Fruit fly (Drosophila melanogaster) whole organism, embryonic: Measurements from ENCODE around the gene siz.

ENCODE experiments used
- CG10321 ChIP-seq: fragments of 200-800 bp; sonication (Bioruptor generic); IDR thresholded peaks from 2 replicates; pipeline ENCODE4 v1.3.6; 2022; ENCODE audit warnings: missing biosample characterization, missing genetic modification characterization
- CG10366 ChIP-seq: fragments of 200-800 bp; sonication (Bioruptor generic); IDR thresholded peaks from 2 replicates; pipeline ENCODE4 v1.3.6; 2022; ENCODE audit warnings: missing biosample characterization, missing genetic modification characterization
- CG10431 ChIP-seq: fragments of 200-800 bp; sonication (Bioruptor generic); optimal IDR thresholded peaks from 3 replicates; lab custom pipeline; 2018; ENCODE audit warnings: missing biosample characterization, mild to moderate bottlenecking, missing genetic modification characterization
- CG12219 ChIP-seq: fragments of 200-800 bp; sonication (Bioruptor generic); optimal IDR thresholded peaks from 3 replicates; lab custom pipeline; 2018; ENCODE audit warnings: missing biosample characterization, mild to moderate bottlenecking, missing genetic modification characterization
- CG12942 ChIP-seq: fragments of 200-800 bp; sonication (Bioruptor generic); optimal IDR thresholded peaks from 3 replicates; lab custom pipeline; 2016; ENCODE audit warnings: missing biosample characterization, missing genetic modification characterization
- CG15073 ChIP-seq: fragments of 200-800 bp; sonication (Bioruptor generic); optimal IDR thresholded peaks from 2 replicates; lab custom pipeline; 2016; ENCODE audit warnings: missing biosample characterization, missing genetic modification characterization
- CG1603 ChIP-seq: fragments of 200-800 bp; sonication (Bioruptor generic); optimal IDR thresholded peaks from 2 replicates; lab custom pipeline; 2019; ENCODE audit warnings: missing biosample characterization, mild to moderate bottlenecking, missing genetic modification characterization, moderate library complexity
- CG2202 ChIP-seq: fragments of 200-800 bp; sonication (Bioruptor generic); optimal IDR thresholded peaks from 2 replicates; lab custom pipeline; 2018; ENCODE audit warnings: missing biosample characterization, mild to moderate bottlenecking, missing genetic modification characterization
- CG33557 ChIP-seq: fragments of 200-800 bp; sonication (Bioruptor generic); optimal IDR thresholded peaks from 2 replicates; lab custom pipeline; 2019; ENCODE audit warnings: missing biosample characterization, mild to moderate bottlenecking, missing genetic modification characterization, moderate library complexity
- CG34422 ChIP-seq: fragments of 200-800 bp; sonication (Bioruptor generic); IDR thresholded peaks from 3 replicates; pipeline ENCODE4 v1.3.6; 2022; ENCODE audit warnings: missing biosample characterization, missing genetic modification characterization
- CG4404 ChIP-seq: fragments of 200-800 bp; sonication (Bioruptor generic); IDR thresholded peaks from 2 replicates; pipeline ENCODE4 v1.3.6; 2022; ENCODE audit warnings: missing biosample characterization, missing genetic modification characterization
- CG4730 ChIP-seq: fragments of 200-800 bp; sonication (Bioruptor generic); IDR thresholded peaks from 2 replicates; pipeline ENCODE4 v1.3.6; 2022; ENCODE audit warnings: missing biosample characterization, missing genetic modification characterization
- CG4820 ChIP-seq: fragments of 200-800 bp; sonication (Bioruptor generic); optimal IDR thresholded peaks from 3 replicates; lab custom pipeline; 2016; ENCODE audit warnings: missing biosample characterization, missing genetic modification characterization
- CG7357 ChIP-seq: fragments of 200-800 bp; sonication (Bioruptor generic); IDR thresholded peaks from 3 replicates; pipeline ENCODE4 v1.3.6; 2022; ENCODE audit warnings: missing biosample characterization, missing genetic modification characterization
- CG8359 ChIP-seq: fragments of 200-800 bp; sonication (Bioruptor generic); optimal IDR thresholded peaks from 2 replicates; lab custom pipeline; 2017; ENCODE audit warnings: missing biosample characterization, mild to moderate bottlenecking, missing genetic modification characterization, borderline replicate concordance
- CG8478 ChIP-seq: fragments of >200 bp; optimal IDR thresholded peaks from 2 replicates; lab custom pipeline; 2018
- Dp ChIP-seq: fragments of 200-800 bp; sonication (Bioruptor generic); optimal IDR thresholded peaks from 2 replicates; lab custom pipeline; 2018; ENCODE audit warnings: missing biosample characterization, mild to moderate bottlenecking, missing genetic modification characterization, moderate library complexity
- ERR ChIP-seq: fragments of 200-800 bp; sonication (Bioruptor generic); optimal IDR thresholded peaks from 2 replicates; lab custom pipeline; 2016; ENCODE audit warnings: missing biosample characterization, missing genetic modification characterization
- H2.0 ChIP-seq: fragments of 200-800 bp; sonication (Bioruptor generic); IDR thresholded peaks from 2 replicates; pipeline ENCODE4 v1.3.6; 2022; ENCODE audit warnings: missing biosample characterization, missing genetic modification characterization
- HLHmδ ChIP-seq: fragments of 200-800 bp; sonication (Bioruptor generic); optimal IDR thresholded peaks from 2 replicates; lab custom pipeline; 2018; ENCODE audit warnings: missing biosample characterization, mild to moderate bottlenecking, missing genetic modification characterization, moderate library complexity
- Meics ChIP-seq: fragments of 200-800 bp; sonication (Bioruptor generic); optimal IDR thresholded peaks from 2 replicates; lab custom pipeline; 2017; ENCODE audit warnings: missing biosample characterization, mild to moderate bottlenecking, missing genetic modification characterization
- Neu2 ChIP-seq: fragments of 200-800 bp; sonication (Bioruptor generic); optimal IDR thresholded peaks from 3 replicates; lab custom pipeline; 2016; ENCODE audit warnings: missing biosample characterization, missing genetic modification characterization, borderline replicate concordance
- PHDP ChIP-seq: fragments of 200-800 bp; sonication (Bioruptor generic); optimal IDR thresholded peaks from 3 replicates; lab custom pipeline; 2018; ENCODE audit warnings: missing biosample characterization, mild to moderate bottlenecking, missing genetic modification characterization, moderate library complexity
- Trl ChIP-seq, 3 experiments: fragments of >200 bp in 2 of 3; fragments of 200-800 bp in 1 of 3; sonication (Bioruptor generic) in 1 of 3; optimal IDR thresholded peaks; 2 replicates in 1 of 3; 3 replicates in 2 of 3; lab custom pipeline; 2016 to 2017; ENCODE audit warnings: missing biosample characterization in 1 of 3, missing genetic modification characterization in 1 of 3
- Xbp1 ChIP-seq: fragments of 200-800 bp; sonication (Bioruptor generic); optimal IDR thresholded peaks from 3 replicates; lab custom pipeline; 2016; ENCODE audit warnings: missing biosample characterization, mild to moderate bottlenecking, missing genetic modification characterization
- Xrp1 ChIP-seq: fragments of 200-800 bp; sonication (Bioruptor generic); IDR thresholded peaks from 2 replicates; pipeline ENCODE4 v1.3.6; 2022; ENCODE audit warnings: missing biosample characterization, missing genetic modification characterization
- ab ChIP-seq: fragments of 200-800 bp; sonication (Bioruptor generic); optimal IDR thresholded peaks from 2 replicates; lab custom pipeline; 2016; ENCODE audit warnings: missing biosample characterization, missing genetic modification characterization
- ap ChIP-seq: fragments of 200-800 bp; sonication (Bioruptor generic); IDR thresholded peaks from 2 replicates; pipeline ENCODE4 v1.3.6; 2022; ENCODE audit warnings: missing biosample characterization, missing genetic modification characterization
- bab2 ChIP-seq: fragments of 200-800 bp; sonication (Bioruptor generic); optimal IDR thresholded peaks from 2 replicates; lab custom pipeline; 2016; ENCODE audit warnings: missing biosample characterization, missing genetic modification characterization
- caup ChIP-seq: fragments of 200-800 bp; sonication (Bioruptor generic); optimal IDR thresholded peaks from 3 replicates; lab custom pipeline; 2017; ENCODE audit warnings: missing biosample characterization, mild to moderate bottlenecking, missing genetic modification characterization, moderate library complexity; ENCODE audit not compliant: severe bottlenecking
- chif ChIP-seq, 2 experiments: fragments of 200-800 bp; sonication (Bioruptor generic); optimal IDR thresholded peaks; 3 replicates each; lab custom pipeline; 2016; ENCODE audit warnings: missing biosample characterization in 2 of 2, missing genetic modification characterization in 2 of 2
- chinmo ChIP-seq: fragments of 200-800 bp; sonication (Bioruptor generic); IDR thresholded peaks from 4 replicates; pipeline ENCODE4 v1.3.6; 2022; ENCODE audit warnings: missing biosample characterization, missing genetic modification characterization; ENCODE audit not compliant: partially characterized antibody
- dmrt11E ChIP-seq: fragments of 200-800 bp; sonication (Bioruptor generic); optimal IDR thresholded peaks from 3 replicates; lab custom pipeline; 2018; ENCODE audit warnings: missing biosample characterization, mild to moderate bottlenecking, missing genetic modification characterization, moderate library complexity
- fd64A ChIP-seq: fragments of 200-800 bp; sonication (Bioruptor generic); optimal IDR thresholded peaks from 3 replicates; lab custom pipeline; 2018; ENCODE audit warnings: missing biosample characterization, mild to moderate bottlenecking, missing genetic modification characterization
- gt ChIP-seq: fragments of 200-800 bp; sonication (Bioruptor generic); IDR thresholded peaks from 2 replicates; pipeline ENCODE4 v1.3.6; 2022; ENCODE audit warnings: missing biosample characterization, missing genetic modification characterization
- ham ChIP-seq: fragments of 200-800 bp; sonication (Bioruptor generic); IDR thresholded peaks from 2 replicates; pipeline ENCODE4 v1.3.6; 2022; ENCODE audit warnings: missing biosample characterization, missing genetic modification characterization
- jumu ChIP-seq: fragments of 200-800 bp; sonication (Bioruptor generic); optimal IDR thresholded peaks from 3 replicates; lab custom pipeline; 2016; ENCODE audit warnings: missing biosample characterization, missing genetic modification characterization
- lola ChIP-seq, 3 experiments: fragments of >200 bp in 2 of 3; fragments of 200-800 bp in 1 of 3; sonication (Bioruptor generic) in 1 of 3; optimal IDR thresholded peaks; 2 replicates each; lab custom pipeline; 2017 to 2019; ENCODE audit warnings: missing biosample characterization in 3 of 3, missing genetic modification characterization in 3 of 3, mild to moderate bottlenecking in 1 of 3, moderate library complexity in 1 of 3
- mam ChIP-seq: fragments of 200-800 bp; sonication (Bioruptor generic); optimal IDR thresholded peaks from 3 replicates; lab custom pipeline; 2016; ENCODE audit warnings: missing biosample characterization, missing genetic modification characterization
- nerfin-1 ChIP-seq: fragments of 200-800 bp; sonication (Bioruptor generic); optimal IDR thresholded peaks from 3 replicates; lab custom pipeline; 2019; ENCODE audit warnings: missing biosample characterization, mild to moderate bottlenecking, missing genetic modification characterization, moderate library complexity
- oc ChIP-seq: fragments of 200-800 bp; sonication (Bioruptor generic); optimal IDR thresholded peaks from 2 replicates; lab custom pipeline; 2018; ENCODE audit warnings: missing biosample characterization, mild to moderate bottlenecking, missing genetic modification characterization, moderate library complexity
- sisA ChIP-seq: fragments of 200-800 bp; sonication (Bioruptor generic); IDR thresholded peaks from 2 replicates; pipeline ENCODE4 v1.3.6; 2022; ENCODE audit warnings: missing biosample characterization, missing genetic modification characterization
- sqz ChIP-seq: fragments of 200-800 bp; sonication (Bioruptor generic); optimal IDR thresholded peaks from 3 replicates; lab custom pipeline; 2018; ENCODE audit warnings: missing biosample characterization, mild to moderate bottlenecking, missing genetic modification characterization
- unpg ChIP-seq: fragments of 200-800 bp; sonication (Bioruptor generic); optimal IDR thresholded peaks from 3 replicates; lab custom pipeline; 2018; ENCODE audit warnings: missing biosample characterization, mild to moderate bottlenecking, missing genetic modification characterization, moderate library complexity
- usp ChIP-seq: fragments of >200 bp; optimal IDR thresholded peaks from 2 replicates; lab custom pipeline; 2017; ENCODE audit warnings: missing biosample characterization, missing genetic modification characterization
- wek ChIP-seq: fragments of 200-800 bp; sonication (Bioruptor generic); optimal IDR thresholded peaks from 3 replicates; lab custom pipeline; 2018; ENCODE audit warnings: missing biosample characterization, mild to moderate bottlenecking, missing genetic modification characterization, moderate library complexity
- zen ChIP-seq: fragments of 200-800 bp; sonication (Bioruptor generic); optimal IDR thresholded peaks from 3 replicates; lab custom pipeline; 2018; ENCODE audit warnings: missing biosample characterization, mild to moderate bottlenecking, missing genetic modification characterization, moderate library complexity
- zfh1 ChIP-seq: fragments of 200-800 bp; sonication (Bioruptor generic); IDR thresholded peaks from 3 replicates; pipeline ENCODE4 v1.3.6; 2022; ENCODE audit warnings: missing biosample characterization, missing genetic modification characterization

The siz gene

DNA sequence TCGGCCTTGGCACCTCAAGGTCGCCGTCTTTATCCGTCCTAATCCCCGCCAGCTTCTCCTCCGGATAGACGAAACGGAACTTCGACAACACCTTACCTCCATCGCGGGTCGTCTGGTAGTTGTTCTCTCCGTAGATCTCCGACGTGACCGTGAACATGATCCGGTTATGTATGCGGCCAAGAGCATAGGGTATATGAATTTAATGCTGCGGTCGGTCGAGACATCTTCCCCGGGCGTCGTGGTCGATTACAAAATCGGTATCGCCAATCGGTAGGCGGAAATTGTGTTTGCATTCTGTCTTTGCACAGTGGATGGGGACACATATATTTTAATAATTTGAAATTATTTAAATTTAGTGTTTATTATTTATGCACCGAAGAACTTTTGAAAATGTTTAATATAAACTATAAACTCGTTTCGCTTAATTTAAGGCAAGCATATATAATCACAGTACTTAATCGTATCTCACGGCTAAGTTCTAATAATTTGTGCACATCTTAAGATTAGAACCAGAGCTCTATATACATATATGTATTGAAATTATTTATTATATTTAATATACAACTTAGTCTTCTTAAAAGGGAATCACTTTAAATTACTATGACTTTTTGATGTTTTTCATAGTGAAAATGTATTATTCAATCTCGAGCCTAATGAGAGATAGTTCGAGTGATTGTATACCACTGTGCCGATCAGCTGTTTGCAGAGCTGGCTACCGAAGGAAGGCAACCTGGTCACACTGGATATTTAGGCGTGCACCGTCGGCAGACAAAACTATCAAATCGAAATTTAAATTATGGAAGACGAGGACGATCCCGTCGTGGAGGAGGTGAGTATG is 3.0 kb upstream of the siz start, which contains the start of the genes CG10584 and Polr3E (continued):
- peak; percentile 95 for TF ChIP-seq sqz
- TF ChIP-seq HLHmδ (GFP tag; lab: Kevin White, UChicago) = no peak
- TF ChIP-seq CG2202 (tag; lab: Kevin White, UChicago) = peak; percentile 75
- TF ChIP-seq Neu2 (GFP tag; lab: Kevin White, UChicago) = peak; percentile 53
- TF ChIP-seq chinmo (GFP tag; lab: Robert Waterston, UW) = peak; percentile 8; the same call in 1 of the 4 replicates
- no peak for TF ChIP-seq ham (GFP tag; lab: Robert Waterston, UW)
- TF ChIP-seq unpg (GFP tag; lab: Kevin White, UChicago) = peak; percentile 89
- peak; percentile 78 for TF ChIP-seq sisA
- peak; percentile 86 for TF ChIP-seq Xrp1 (GFP tag; lab: Robert Waterston, UW)
- TF ChIP-seq H2.0 (GFP tag; lab: Robert Waterston, UW) = peak; percentile 63
- TF ChIP-seq zfh1 = peak; percentile 80
- TF ChIP-seq Meics = peak; percentile 96
- no peak for TF ChIP-seq Trl (optimal IDR thresholded peaks at IDR 0.05; lab: Kevin White, UChicago)
- peak; percentile 44 for TF ChIP-seq Trl (GFP tag; optimal IDR thresholded peaks at IDR 0.05; lab: Kevin White, UChicago)
- TF ChIP-seq CG12942 (GFP tag; lab: Kevin White, UChicago) = peak; percentile 89
- peak; percentile 73 for TF ChIP-seq CG7357
- peak; percentile 90 for TF ChIP-seq CG10431
- no peak for TF ChIP-seq gt (GFP tag; lab: Robert Waterston, UW)
- TF ChIP-seq lola (GFP tag; optimal IDR thresholded peaks at IDR 0.05; lab: Kevin White, UChicago) = peak in 1 of 3 experiments; percentile 95
- peak; percentile 93 for TF ChIP-seq nerfin-1 (tag; lab: Kevin White, UChicago)
- peak; percentile 94 for TF ChIP-seq dmrt11E (tag; lab: Kevin White, UChicago)
- TF ChIP-seq ap (GFP tag; lab: Robert Waterston, UW) = peak; percentile 63
- peak; percentile 76 for TF ChIP-seq CG34422 (GFP tag; lab: Robert Waterston, UW)
- TF ChIP-seq CG8359 (GFP tag; lab: Kevin White, UChicago) = peak; percentile 83
- TF ChIP-seq CG4730 (GFP tag; lab: Robert Waterston, UW) = peak; percentile 79
- TF ChIP-seq Dp (GFP tag; lab: Kevin White, UChicago) = peak; percentile 33
- no peak for TF ChIP-seq CG15073
- TF ChIP-seq zen = peak; percentile 92
- TF ChIP-seq usp (GFP tag; lab: Kevin White, UChicago) = no peak
- TF ChIP-seq CG4820 (GFP tag; lab: Kevin White, UChicago) = peak; percentile 82
- peak; percentile 65 for TF ChIP-seq CG10366 (GFP tag; lab: Robert Waterston, UW)
- TF ChIP-seq CG12219 (GFP tag; lab: Kevin White, UChicago) = peak; percentile 83
- peak; percentile 67 for TF ChIP-seq wek (GFP tag; lab: Kevin White, UChicago)
- peak; percentile 93 for TF ChIP-seq caup (GFP tag; lab: Kevin White, UChicago)
- peak in 1 of 2 experiments; percentile 5 for TF ChIP-seq chif (GFP tag; optimal IDR thresholded peaks at IDR 0.05; lab: Kevin White, UChicago)
- TF ChIP-seq CG1603 (tag; lab: Kevin White, UChicago) = peak; percentile 26
- TF ChIP-seq oc (tag; lab: Kevin White, UChicago) = peak; percentile 83
- TF ChIP-seq bab2 (GFP tag; lab: Kevin White, UChicago) = peak; percentile 22
- peak; percentile 46 for TF ChIP-seq fd64A (GFP tag; lab: Kevin White, UChicago)
- peak; percentile 57 for TF ChIP-seq mam (GFP tag; lab: Kevin White, UChicago)
- no peak for TF ChIP-seq jumu
- TF ChIP-seq CG33557 (GFP tag; lab: Kevin White, UChicago) = peak; percentile 96
- TF ChIP-seq PHDP = peak; percentile 94
- TF ChIP-seq CG8478 (lab: Kevin White, UChicago) = no peak
- no peak for TF ChIP-seq ERR (GFP tag; lab: Kevin White, UChicago)
- TF ChIP-seq CG4404 (GFP tag; lab: Robert Waterston, UW) = peak; percentile 78
- TF ChIP-seq ab (GFP tag; lab: Kevin White, UChicago) = no peak
- TF ChIP-seq CG10321 = 0 out of 2 replicates have a peak, but pooled peaks have one; percentile 14
- peak; percentile 92 for TF ChIP-seq Xbp1 (GFP tag; lab: Kevin White, UChicago)
